Fruit fly (Drosophila melanogaster): ENCODE results near the gene srl.

- TF ChIP-seq dmrt93B (GFP tag; optimal IDR thresholded peaks at IDR 0.05) (no peak), psq (GFP tag; optimal IDR thresholded peaks at IDR 0.05) (no peak), sage (GFP tag; optimal IDR thresholded peaks at IDR 0.05) (no peak), Hnf4 (GFP tag; optimal IDR thresholded peaks at IDR 0.05) (no peak), h (GFP tag; optimal IDR thresholded peaks at IDR 0.05) (no peak)
Observed at dm6 chr3R:4400497-4400833, 28.7 kb downstream of the srl start, which contains the start of gene CG14647.
